Fruit fly (Drosophila melanogaster) whole organism, embryonic: ENCODE measurements around the gene pr.

ENCODE experiments used
- Awh ChIP-seq: fragments of 200-800 bp; sonication (Bioruptor generic); IDR thresholded peaks from 2 replicates; pipeline ENCODE4, ENCODE4 v1.3.6; 2022; ENCODE audit warnings: missing biosample characterization, missing genetic modification characterization
- BEAF-32 ChIP-seq: fragments of 200-800 bp; sonication (Bioruptor generic); optimal IDR thresholded peaks from 3 replicates; lab custom pipeline; 2017; ENCODE audit warnings: missing biosample characterization, missing genetic modification characterization, mild to moderate bottlenecking, moderate library complexity, missing genetic modification reagents
- Bgb ChIP-seq: fragments of 200-800 bp; sonication (Bioruptor generic); IDR thresholded peaks from 2 replicates; pipeline ENCODE4 v1.3.6; 2022; ENCODE audit warnings: missing biosample characterization, missing genetic modification characterization; ENCODE audit not compliant: partially characterized antibody
- BtbVII ChIP-seq: fragments of 200-800 bp; sonication (Bioruptor generic); optimal IDR thresholded peaks from 3 replicates; lab custom pipeline; 2017; ENCODE audit warnings: missing biosample characterization, mild to moderate bottlenecking, missing genetic modification characterization
- CG11456 ChIP-seq: fragments of 200-800 bp; sonication (Bioruptor generic); IDR thresholded peaks from 3 replicates; pipeline ENCODE4 v1.3.6; 2022; ENCODE audit warnings: missing biosample characterization, missing genetic modification characterization
- CG12659 ChIP-seq: fragments of 200-800 bp; sonication (Bioruptor generic); optimal IDR thresholded peaks from 3 replicates; lab custom pipeline; 2017; ENCODE audit warnings: mild to moderate bottlenecking, missing biosample characterization, missing genetic modification reagents, missing genetic modification characterization
- CG13287 ChIP-seq: fragments of 200-800 bp; sonication (Bioruptor generic); IDR thresholded peaks from 2 replicates; pipeline ENCODE4 v1.3.6; 2022; ENCODE audit warnings: missing biosample characterization, missing genetic modification characterization; ENCODE audit not compliant: partially characterized antibody
- CG14860 ChIP-seq: fragments of 200-800 bp; sonication (Bioruptor generic); IDR thresholded peaks from 3 replicates; pipeline ENCODE4 v1.3.6; 2022; ENCODE audit warnings: missing biosample characterization, missing genetic modification characterization; ENCODE audit not compliant: partially characterized antibody
- CG1647 ChIP-seq: fragments of 200-800 bp; sonication (Bioruptor generic); optimal IDR thresholded peaks from 3 replicates; lab custom pipeline; 2016; ENCODE audit warnings: missing biosample characterization, missing genetic modification characterization
- CG16813 ChIP-seq: fragments of 200-800 bp; sonication (Bioruptor generic); IDR thresholded peaks from 3 replicates; pipeline ENCODE4 v1.3.6; 2022; ENCODE audit warnings: missing biosample characterization, missing genetic modification characterization; ENCODE audit not compliant: partially characterized antibody
- CG17359 ChIP-seq: fragments of 200-800 bp; sonication (Bioruptor generic); optimal IDR thresholded peaks from 3 replicates; lab custom pipeline; 2018; ENCODE audit warnings: missing biosample characterization, mild to moderate bottlenecking, missing genetic modification characterization, moderate library complexity
- CG2116 ChIP-seq: fragments of 200-800 bp; sonication (Bioruptor generic); optimal IDR thresholded peaks from 3 replicates; lab custom pipeline; 2018; ENCODE audit warnings: missing biosample characterization, mild to moderate bottlenecking, missing genetic modification characterization
- CG32772 ChIP-seq: fragments of 200-800 bp; sonication (Bioruptor generic); IDR thresholded peaks from 2 replicates; pipeline ENCODE4 v1.3.6; 2022; ENCODE audit warnings: missing biosample characterization, missing genetic modification characterization
- CG6175 ChIP-seq: fragments of 200-800 bp; sonication (Bioruptor generic); IDR thresholded peaks from 3 replicates; pipeline ENCODE4 v1.3.6; 2022; ENCODE audit warnings: missing biosample characterization, missing genetic modification characterization
- CG7357 ChIP-seq: fragments of 200-800 bp; sonication (Bioruptor generic); IDR thresholded peaks from 3 replicates; pipeline ENCODE4 v1.3.6; 2022; ENCODE audit warnings: missing biosample characterization, missing genetic modification characterization
- CG7745 ChIP-seq: fragments of 200-800 bp; sonication (Bioruptor generic); optimal IDR thresholded peaks from 2 replicates; lab custom pipeline; 2018; ENCODE audit warnings: missing biosample characterization, mild to moderate bottlenecking, missing genetic modification characterization, moderate library complexity
- D19A ChIP-seq: fragments of 200-800 bp; optimal IDR thresholded peaks from 3 replicates; lab custom pipeline; 2019; ENCODE audit warnings: missing biosample characterization, mild to moderate bottlenecking, missing genetic modification characterization, moderate library complexity
- Dll ChIP-seq: fragments of 200-800 bp; sonication (Bioruptor generic); IDR thresholded peaks from 4 replicates; pipeline ENCODE4 v1.3.6; 2022; ENCODE audit warnings: missing biosample characterization, missing genetic modification characterization; ENCODE audit not compliant: partially characterized antibody
- Dp ChIP-seq: fragments of 200-800 bp; sonication (Bioruptor generic); optimal IDR thresholded peaks from 2 replicates; lab custom pipeline; 2018; ENCODE audit warnings: missing biosample characterization, mild to moderate bottlenecking, missing genetic modification characterization, moderate library complexity
- Drgx ChIP-seq: fragments of 200-800 bp; sonication (Bioruptor generic); IDR thresholded peaks from 2 replicates; pipeline ENCODE4 v1.3.6; 2022; ENCODE audit warnings: missing biosample characterization, missing genetic modification characterization
- Ets97D ChIP-seq: fragments of 200-800 bp; sonication (Bioruptor generic); optimal IDR thresholded peaks from 3 replicates; lab custom pipeline; 2016; ENCODE audit warnings: missing biosample characterization, missing genetic modification characterization
- HHEX ChIP-seq: fragments of 200-800 bp; sonication (Bioruptor generic); optimal IDR thresholded peaks from 3 replicates; lab custom pipeline; 2017; ENCODE audit warnings: missing biosample characterization, mild to moderate bottlenecking, missing genetic modification characterization, missing genetic modification reagents
- Hey ChIP-seq: fragments of 200-800 bp; sonication (Bioruptor generic); optimal IDR thresholded peaks from 3 replicates; lab custom pipeline; 2018; ENCODE audit warnings: missing biosample characterization, mild to moderate bottlenecking, missing genetic modification characterization
- MBD-R2 ChIP-seq: fragments of 200-800 bp; sonication (Bioruptor generic); IDR thresholded peaks from 2 replicates; pipeline ENCODE4 v1.3.6; 2022; ENCODE audit warnings: missing biosample characterization, missing genetic modification characterization
- Scr ChIP-seq: fragments of 200-800 bp; sonication (Bioruptor generic); IDR thresholded peaks from 2 replicates; pipeline ENCODE4 v1.3.6; 2022; ENCODE audit warnings: missing biosample characterization, missing genetic modification characterization; ENCODE audit not compliant: partially characterized antibody
- Sry-β ChIP-seq: fragments of 200-800 bp; sonication (Bioruptor generic); optimal IDR thresholded peaks from 2 replicates; lab custom pipeline; 2018; ENCODE audit warnings: missing biosample characterization, mild to moderate bottlenecking, missing genetic modification characterization, moderate library complexity
- Sry-δ ChIP-seq: fragments of 200-800 bp; sonication (Bioruptor generic); optimal IDR thresholded peaks from 2 replicates; lab custom pipeline; 2016; ENCODE audit warnings: missing biosample characterization, missing genetic modification characterization
- ap ChIP-seq: fragments of 200-800 bp; sonication (Bioruptor generic); IDR thresholded peaks from 2 replicates; pipeline ENCODE4 v1.3.6; 2022; ENCODE audit warnings: missing biosample characterization, missing genetic modification characterization
- ato ChIP-seq: fragments of 200-800 bp; sonication (Bioruptor generic); IDR thresholded peaks from 2 replicates; pipeline ENCODE4 v1.3.6; 2022; ENCODE audit warnings: missing biosample characterization, missing genetic modification characterization; ENCODE audit not compliant: partially characterized antibody
- az2 ChIP-seq: fragments of 200-800 bp; sonication (Bioruptor generic); optimal IDR thresholded peaks from 3 replicates; lab custom pipeline; 2016; ENCODE audit warnings: missing biosample characterization, missing genetic modification characterization
- bbx ChIP-seq: fragments of 200-800 bp; sonication (Bioruptor generic); IDR thresholded peaks from 2 replicates; pipeline ENCODE4 v1.3.6; 2022; ENCODE audit warnings: missing biosample characterization, missing genetic modification characterization; ENCODE audit not compliant: partially characterized antibody
- br ChIP-seq: fragments of >200 bp; optimal IDR thresholded peaks from 2 replicates; lab custom pipeline; 2017
- chm ChIP-seq: fragments of 200-800 bp; sonication (Bioruptor generic); IDR thresholded peaks from 2 replicates; pipeline ENCODE4 v1.3.6; 2022; ENCODE audit warnings: missing biosample characterization, missing genetic modification characterization
- chn ChIP-seq: fragments of 200-800 bp; sonication (Bioruptor generic); optimal IDR thresholded peaks from 2 replicates; lab custom pipeline; 2016; ENCODE audit warnings: missing biosample characterization, missing genetic modification characterization
- ci ChIP-seq: fragments of 200-800 bp; sonication (Bioruptor generic); IDR thresholded peaks from 3 replicates; pipeline ENCODE4 v1.3.6; 2022; ENCODE audit warnings: missing biosample characterization, missing genetic modification characterization
- croc ChIP-seq: fragments of 200-800 bp; sonication (Bioruptor generic); conservative IDR thresholded peaks from 3 replicates; pipeline ENCODE4 v1.3.6; 2022; ENCODE audit warnings: missing biosample characterization, missing genetic modification characterization
- dan ChIP-seq: fragments of 200-800 bp; sonication (Bioruptor generic); IDR thresholded peaks from 2 replicates; pipeline ENCODE4 v1.3.6; 2022; ENCODE audit warnings: missing biosample characterization, missing genetic modification characterization
- gce ChIP-seq: fragments of 200-800 bp; sonication (Bioruptor generic); IDR thresholded peaks from 3 replicates; pipeline ENCODE4 v1.3.6; 2022; ENCODE audit warnings: missing biosample characterization, missing genetic modification characterization
- hkb ChIP-seq, 2 experiments: fragments of 200-800 bp in 1 of 2; fragments of >200 bp in 1 of 2; sonication (Bioruptor generic) in 1 of 2; IDR thresholded peaks in 1 of 2; optimal IDR thresholded peaks in 1 of 2; 2 replicates each; pipeline versions ENCODE4 v1.3.6 to Lab custom; 2017 to 2022; ENCODE audit warnings: missing biosample characterization in 1 of 2, missing genetic modification characterization in 1 of 2
- mld ChIP-seq: fragments of 200-800 bp; sonication (Bioruptor generic); IDR thresholded peaks from 3 replicates; pipeline ENCODE4 v1.3.6; 2022; ENCODE audit warnings: missing biosample characterization, missing genetic modification characterization; ENCODE audit not compliant: partially characterized antibody
- nerfin-2 ChIP-seq: fragments of 200-800 bp; sonication (Bioruptor generic); IDR thresholded peaks from 2 replicates; pipeline ENCODE4 v1.3.6; 2022; ENCODE audit warnings: missing biosample characterization, missing genetic modification characterization; ENCODE audit not compliant: partially characterized antibody
- row ChIP-seq: fragments of 200-800 bp; sonication (Bioruptor generic); IDR thresholded peaks from 3 replicates; pipeline ENCODE4 v1.3.6; 2022; ENCODE audit warnings: missing biosample characterization, missing genetic modification characterization
- schlank ChIP-seq: fragments of 200-800 bp; sonication (Bioruptor generic); optimal IDR thresholded peaks from 2 replicates; lab custom pipeline; 2018; ENCODE audit warnings: missing biosample characterization, mild to moderate bottlenecking, missing genetic modification characterization
- sens ChIP-seq: fragments of 200-800 bp; sonication (Bioruptor generic); peaks from one replicate; lab custom pipeline; 2016; ENCODE audit warnings: missing biosample characterization, missing genetic modification characterization
- stwl ChIP-seq: fragments of 200-800 bp; sonication (Bioruptor generic); optimal IDR thresholded peaks from 3 replicates; lab custom pipeline; 2018; ENCODE audit warnings: missing biosample characterization, mild to moderate bottlenecking, missing genetic modification characterization, moderate library complexity
- tna ChIP-seq: fragments of 200-800 bp; sonication (Bioruptor generic); IDR thresholded peaks from 2 replicates; pipeline ENCODE4 v1.3.6; 2022; ENCODE audit warnings: missing biosample characterization, missing genetic modification characterization; ENCODE audit not compliant: partially characterized antibody
- trem ChIP-seq: fragments of 200-800 bp; optimal IDR thresholded peaks from 3 replicates; lab custom pipeline; 2019; ENCODE audit warnings: missing biosample characterization, mild to moderate bottlenecking, missing genetic modification characterization, moderate library complexity
- zen ChIP-seq: fragments of 200-800 bp; sonication (Bioruptor generic); optimal IDR thresholded peaks from 3 replicates; lab custom pipeline; 2018; ENCODE audit warnings: missing biosample characterization, mild to moderate bottlenecking, missing genetic modification characterization, moderate library complexity

The pr gene

DNA sequence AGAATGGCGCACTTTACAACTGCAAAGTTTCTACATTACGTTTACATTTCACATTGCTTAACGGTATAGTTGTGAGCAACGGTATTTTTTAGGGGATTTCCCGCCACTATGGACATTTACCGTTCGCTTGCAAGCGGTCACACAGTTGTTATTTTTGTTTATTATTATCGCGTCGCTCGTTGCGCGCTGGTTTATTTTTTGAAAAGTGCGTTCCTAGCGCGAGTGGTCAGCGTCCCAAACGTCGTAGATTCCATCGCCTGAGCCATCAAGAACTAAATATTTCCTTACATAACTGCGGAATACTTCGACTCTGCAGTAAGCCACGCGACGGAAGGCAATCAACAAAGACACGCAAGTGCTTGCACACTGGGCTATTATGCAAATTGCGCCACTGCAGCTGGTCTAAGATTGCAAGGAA, 9.0 kb downstream of the pr start, which contains the start of gene bwa (continued):
- TF ChIP-seq tna (no peak; the same call in 1 of the 2 replicates), zen (peak; percentile 35), croc (GFP tag; lab: Robert Waterston, UW) (no peak), ci (GFP tag; lab: Robert Waterston, UW) (0 out of 3 replicates have a peak, but pooled peaks have one; percentile 16), Drgx (GFP tag; lab: Robert Waterston, UW) (no peak), HHEX (peak; percentile 28), dan (GFP tag; lab: Robert Waterston, UW) (no peak), Ets97D (GFP tag; lab: Kevin White, UChicago) (peak; percentile 58)

DNA sequence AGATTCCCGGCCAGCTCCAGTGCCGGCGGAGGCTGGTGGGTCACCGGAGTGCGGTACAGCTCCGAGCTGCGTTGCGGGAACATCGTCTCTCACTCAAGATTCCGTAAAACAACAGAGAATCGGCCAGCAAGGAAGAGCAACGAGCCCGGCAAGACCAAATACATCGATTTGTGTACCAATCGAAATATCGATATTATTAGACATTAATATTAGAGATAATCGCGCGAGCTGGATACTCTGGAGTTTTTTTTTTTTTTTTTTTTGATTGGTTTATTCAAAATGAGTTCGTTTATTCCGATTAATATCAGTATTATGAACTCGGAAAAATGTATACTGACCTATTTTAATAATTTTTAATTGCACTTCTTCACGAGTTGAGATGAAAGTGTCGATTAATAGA, 9.7 kb downstream of the pr start, which contains the start of gene vls:
Gene vls (minus strand): TSS at position 164 of the 400 bp plus-strand sequence.
- TF ChIP-seq sens, result peak; percentile 78
- peak; percentile 90 for TF ChIP-seq CG32772 (GFP tag; lab: Robert Waterston, UW)
- peak; percentile 87 for TF ChIP-seq Dll (GFP tag; lab: Robert Waterston, UW)
- TF ChIP-seq CG17359, result peak; percentile 93
- no peak for TF ChIP-seq CG7745 (tag; lab: Kevin White, UChicago)
- TF ChIP-seq gce (GFP tag; lab: Robert Waterston, UW), result no peak
- no peak for TF ChIP-seq Awh (GFP tag; lab: Robert Waterston, UW)
- no peak for TF ChIP-seq schlank (tag; lab: Kevin White, UChicago)
- TF ChIP-seq CG16813 (GFP tag; lab: Robert Waterston, UW), result peak; percentile 72
- peak; percentile 86 for TF ChIP-seq CG13287 (GFP tag; lab: Robert Waterston, UW)
- peak; percentile 80 for TF ChIP-seq Bgb (GFP tag; lab: Robert Waterston, UW)
- TF ChIP-seq CG6175 (GFP tag; lab: Robert Waterston, UW), result no peak
- peak; percentile 30 for TF ChIP-seq CG2116 (GFP tag; lab: Kevin White, UChicago)
- no peak for TF ChIP-seq BtbVII (GFP tag; lab: Kevin White, UChicago)
- peak; percentile 73 for TF ChIP-seq BEAF-32 (GFP tag; lab: Kevin White, UChicago)
- TF ChIP-seq CG14860 (GFP tag; lab: Robert Waterston, UW), result peak; percentile 73
- TF ChIP-seq Sry-δ (GFP tag; lab: Kevin White, UChicago), result peak; percentile 68
- peak; percentile 55 for TF ChIP-seq row (GFP tag; lab: Robert Waterston, UW)
- TF ChIP-seq MBD-R2, result peak; percentile 81
- no peak for TF ChIP-seq hkb (optimal IDR thresholded peaks at IDR 0.05; lab: Kevin White, UChicago)
- TF ChIP-seq hkb (GFP tag; IDR thresholded peaks at IDR 0.05; lab: Robert Waterston, UW), result no peak
- peak; percentile 73 for TF ChIP-seq ato (GFP tag; lab: Robert Waterston, UW)
- TF ChIP-seq CG7357 (GFP tag; lab: Robert Waterston, UW), result no peak
- peak; percentile 82 for TF ChIP-seq Scr (GFP tag; lab: Robert Waterston, UW)
- TF ChIP-seq Hey (tag; lab: Kevin White, UChicago), result no peak
- no peak for TF ChIP-seq CG12659
- peak; percentile 63 for TF ChIP-seq nerfin-2 (GFP tag; lab: Robert Waterston, UW)
- TF ChIP-seq bbx (GFP tag; lab: Robert Waterston, UW), result peak; percentile 75
- TF ChIP-seq chm (GFP tag; lab: Robert Waterston, UW), result no peak
- TF ChIP-seq ap (GFP tag; lab: Robert Waterston, UW), result no peak
- 0 out of 3 replicates have a peak, but pooled peaks have one; percentile 29 for TF ChIP-seq mld (GFP tag; lab: Robert Waterston, UW)
- peak; percentile 29 for TF ChIP-seq trem (tag; lab: Kevin White, UChicago)
- TF ChIP-seq CG11456 (GFP tag; lab: Robert Waterston, UW), result no peak
- no peak for TF ChIP-seq br (lab: Kevin White, UChicago)
- peak; percentile 18 for TF ChIP-seq stwl (tag; lab: Kevin White, UChicago)
- TF ChIP-seq tna, result peak; percentile 52; the same call in 1 of the 2 replicates
- TF ChIP-seq Dp (GFP tag; lab: Kevin White, UChicago), result peak; percentile 19
- TF ChIP-seq CG1647 (GFP tag; lab: Kevin White, UChicago), result no peak
- peak; percentile 39 for TF ChIP-seq D19A (tag; lab: Kevin White, UChicago)
- no peak for TF ChIP-seq chn (GFP tag; lab: Kevin White, UChicago)
- TF ChIP-seq az2 (GFP tag; lab: Kevin White, UChicago), result no peak
- TF ChIP-seq Sry-β, result peak; percentile 36
